Worm (Caenorhabditis elegans) whole organism, L3 larva: ENCODE results near the gene F26D11.1.

ENCODE experiments used
- fos-1 ChIP-seq: fragments of 150-350 bp; optimal IDR thresholded peaks from 2 replicates; lab custom pipeline; 2014; ENCODE audit warnings: missing biosample characterization, missing genetic modification characterization
- lin-39 ChIP-seq: fragments of 150-350 bp; optimal IDR thresholded peaks from 2 replicates; lab custom pipeline; 2018; ENCODE audit warnings: missing biosample characterization, missing genetic modification reagents, missing genetic modification characterization
- nhr-11 ChIP-seq: fragments of 150-350 bp; optimal IDR thresholded peaks from 2 replicates; lab custom pipeline; 2014; ENCODE audit warnings: missing biosample characterization, missing genetic modification characterization
- nhr-77 ChIP-seq: fragments of 150-350 bp; optimal IDR thresholded peaks from 2 replicates; lab custom pipeline; 2014; ENCODE audit warnings: missing biosample characterization, missing genetic modification characterization
- ztf-11 ChIP-seq: fragments of 150-350 bp; optimal IDR thresholded peaks from 2 replicates; lab custom pipeline; 2014; ENCODE audit warnings: missing biosample characterization, missing genetic modification characterization

DNA sequence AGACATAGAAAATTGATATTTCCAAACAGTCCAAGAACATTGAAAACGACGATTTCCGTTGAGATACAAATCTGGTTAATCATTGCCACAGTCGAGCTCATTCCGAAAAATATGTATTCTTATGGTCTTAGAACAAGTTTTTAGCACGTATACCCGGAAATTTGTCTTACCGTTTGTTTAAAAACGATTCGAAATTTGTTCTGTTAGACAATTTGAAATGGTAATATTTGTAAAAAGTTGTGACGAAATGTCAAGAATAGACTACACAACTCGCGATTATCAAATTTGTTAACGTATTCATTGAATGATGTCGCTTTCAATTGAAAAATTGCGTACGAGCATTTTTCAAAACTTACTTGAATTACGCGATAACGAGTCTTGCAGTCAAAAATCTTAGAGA is 44.2 kb upstream of the F26D11.1 start, which contains the start of gene srsx-3:
- TF ChIP-seq nhr-77 (tag; lab: Kevin White, UChicago) = no peak
- TF ChIP-seq lin-39 (tag; lab: Kevin White, UChicago) = no peak
- no peak for TF ChIP-seq nhr-11 (tag; lab: Kevin White, UChicago)
- no peak for TF ChIP-seq ztf-11 (tag; lab: Kevin White, UChicago)
- TF ChIP-seq fos-1 = no peak
